Worm (Caenorhabditis elegans) whole organism, young adult: ENCODE measurements around the gene F14F3.5.

ENCODE experiments used
- C17E4.6 ChIP-seq: fragments of 200-800 bp; sonication (Bioruptor generic); IDR thresholded peaks from 2 replicates; pipeline ENCODE4 v1.3.6; 2022; ENCODE audit warnings: missing genetic modification reagents, missing genetic modification characterization, missing compliant biosample characterization
- F39B2.1 ChIP-seq: fragments of 200-800 bp; sonication (Bioruptor generic); IDR thresholded peaks from 2 replicates; pipeline ENCODE4 v1.3.6; 2022; ENCODE audit warnings: missing genetic modification reagents, missing genetic modification characterization, missing compliant biosample characterization
- F55B11.4 ChIP-seq: sonication (generic microtip); optimal IDR thresholded peaks from 2 replicates; lab custom pipeline; 2016; ENCODE audit warnings: missing compliant biosample characterization, missing genetic modification characterization, borderline replicate concordance; ENCODE audit not compliant: insufficient read depth
- Y53F4B.3 ChIP-seq: fragments of 200-800 bp; sonication (Bioruptor generic); IDR thresholded peaks from 2 replicates; pipeline ENCODE4 v1.3.6; 2022; ENCODE audit warnings: missing genetic modification reagents, missing genetic modification characterization, missing compliant biosample characterization
- akir-1 ChIP-seq: fragments of 200-800 bp; sonication (Bioruptor generic); optimal IDR thresholded peaks from 2 replicates; lab custom pipeline; 2018; ENCODE audit warnings: mild to moderate bottlenecking, missing genetic modification characterization, moderate library complexity, missing compliant biosample characterization
- aptf-2 ChIP-seq: fragments of 200-800 bp; sonication (Bioruptor generic); conservative IDR thresholded peaks from 2 replicates; pipeline ENCODE4 v1.3.6; 2022; ENCODE audit warnings: missing genetic modification reagents, missing genetic modification characterization, missing compliant biosample characterization
- ceh-58 ChIP-seq: fragments of 200-800 bp; sonication (Bioruptor generic); IDR thresholded peaks from 2 replicates; pipeline ENCODE4 v1.3.6; 2022; ENCODE audit warnings: missing genetic modification characterization, missing compliant biosample characterization
- ceh-91 ChIP-seq: fragments of 200-800 bp; sonication (Bioruptor generic); IDR thresholded peaks from 2 replicates; pipeline ENCODE4 v1.3.6; 2022; ENCODE audit warnings: missing genetic modification reagents, missing genetic modification characterization, missing compliant biosample characterization
- lir-1 ChIP-seq: fragments of 200-800 bp; sonication (Bioruptor generic); conservative IDR thresholded peaks from 2 replicates; pipeline ENCODE4 v1.3.6; 2022; ENCODE audit warnings: missing genetic modification reagents, missing genetic modification characterization, missing compliant biosample characterization
- mes-4 ChIP-seq: sonication (generic microtip); optimal IDR thresholded peaks from 2 replicates; lab custom pipeline; 2016; ENCODE audit warnings: missing genotype, missing genetic modification characterization, missing compliant biosample characterization
- nhr-80 ChIP-seq: sonication (generic microtip); optimal IDR thresholded peaks from 2 replicates; lab custom pipeline; 2016; ENCODE audit warnings: missing genetic modification characterization, missing compliant biosample characterization
- snpc-1.3 ChIP-seq: sonication (generic microtip); optimal IDR thresholded peaks from 2 replicates; lab custom pipeline; 2017; ENCODE audit warnings: missing genetic modification characterization, mild to moderate bottlenecking, missing compliant biosample characterization, antibody characterized with exemption, moderate library complexity, missing genotype, missing genetic modification reagents; ENCODE audit not compliant: insufficient read depth
- tlf-1 ChIP-seq: fragments of 200-800 bp; sonication (Bioruptor generic); optimal IDR thresholded peaks from 2 replicates; lab custom pipeline; 2018; ENCODE audit warnings: mild to moderate bottlenecking, missing genetic modification characterization, missing compliant biosample characterization

ce11 chrX:10505193-10505592 lies 23.8 kb downstream of the F14F3.5 start:
- no peak for TF ChIP-seq snpc-1.3 (tag; lab: Kevin White, UChicago)
- no peak for TF ChIP-seq ceh-58 (GFP tag; lab: Robert Waterston, UW)
- TF ChIP-seq Y53F4B.3 (GFP tag; lab: Robert Waterston, UW) = no peak
- TF ChIP-seq tlf-1 = no peak
- TF ChIP-seq aptf-2 (GFP tag; lab: Robert Waterston, UW) = no peak
- TF ChIP-seq mes-4 = no peak
- TF ChIP-seq F39B2.1 = no peak
- TF ChIP-seq C17E4.6 (GFP tag; lab: Robert Waterston, UW) = no peak
- TF ChIP-seq F55B11.4 (tag; lab: Kevin White, UChicago) = no peak
- TF ChIP-seq lir-1 (GFP tag; lab: Robert Waterston, UW) = no peak
- TF ChIP-seq ceh-91 = no peak
- TF ChIP-seq akir-1 (GFP tag; lab: Kevin White, UChicago) = no peak
- no peak for TF ChIP-seq nhr-80 (tag; lab: Kevin White, UChicago)
